Worm (Caenorhabditis elegans): ENCODE measurements around the gene C48B4.7.

Gene C48B4.7

DNA sequence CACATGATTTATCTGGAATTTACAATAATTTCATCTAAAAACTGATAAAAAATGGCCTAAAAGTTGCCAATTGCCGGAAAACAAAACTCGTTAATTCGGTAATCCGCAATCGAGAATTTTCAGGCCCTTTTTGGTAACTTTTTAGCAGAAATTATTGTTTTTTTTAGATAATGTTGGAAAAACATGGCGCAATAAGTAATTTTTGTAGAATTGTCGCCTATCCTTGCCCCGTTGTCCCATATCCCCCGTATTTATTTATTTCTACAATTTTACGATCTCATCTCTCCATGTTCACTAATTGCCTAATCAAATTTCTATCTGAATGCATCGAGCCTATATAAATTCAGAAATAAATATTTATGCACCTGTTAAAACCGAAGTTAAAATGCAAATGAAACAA is 46.2 kb downstream of the C48B4.7 start:
- TF ChIP-seq blmp-1 (tag; optimal IDR thresholded peaks at IDR 0.05) (no peak), flh-1 (GFP tag; optimal IDR thresholded peaks at IDR 0.05) (no peak), unc-39 (tag; optimal IDR thresholded peaks at IDR 0.05) (no peak), elt-3 (tag; optimal IDR thresholded peaks at IDR 0.05) (no peak), nhr-12 (tag; optimal IDR thresholded peaks at IDR 0.05) (no peak), mep-1 (tag; optimal IDR thresholded peaks at IDR 0.05) (no peak), sptf-1 (tag; optimal IDR thresholded peaks at IDR 0.05) (no peak)

- TF ChIP-seq snpc-4 (tag; optimal IDR thresholded peaks at IDR 0.05) (no peak), nhr-12 (tag; optimal IDR thresholded peaks at IDR 0.05) (no peak), nhr-76 (tag; optimal IDR thresholded peaks at IDR 0.05) (no peak), hlh-1 (tag; optimal IDR thresholded peaks at IDR 0.05) (no peak), lin-32 (GFP tag; optimal IDR thresholded peaks at IDR 0.05) (no peak), bed-3 (GFP tag; optimal IDR thresholded peaks at IDR 0.05) (no peak), flh-1 (GFP tag; optimal IDR thresholded peaks at IDR 0.05) (no peak), nhr-28 (tag; optimal IDR thresholded peaks at IDR 0.05) (no peak), sptf-1 (tag; optimal IDR thresholded peaks at IDR 0.05) (no peak), mep-1 (tag; optimal IDR thresholded peaks at IDR 0.05) (no peak), ces-1 (GFP tag; optimal IDR thresholded peaks at IDR 0.05) (no peak), lsy-2 (tag; optimal IDR thresholded peaks at IDR 0.05) (no peak), sem-2 (GFP tag; optimal IDR thresholded peaks at IDR 0.05) (no peak), cnd-1 (tag; optimal IDR thresholded peaks at IDR 0.05) (no peak), elt-3 (tag; optimal IDR thresholded peaks at IDR 0.05) (no peak)
Observed at ce11 chrIII:9511660-9512059, 47.6 kb downstream of the C48B4.7 start.

DNA sequence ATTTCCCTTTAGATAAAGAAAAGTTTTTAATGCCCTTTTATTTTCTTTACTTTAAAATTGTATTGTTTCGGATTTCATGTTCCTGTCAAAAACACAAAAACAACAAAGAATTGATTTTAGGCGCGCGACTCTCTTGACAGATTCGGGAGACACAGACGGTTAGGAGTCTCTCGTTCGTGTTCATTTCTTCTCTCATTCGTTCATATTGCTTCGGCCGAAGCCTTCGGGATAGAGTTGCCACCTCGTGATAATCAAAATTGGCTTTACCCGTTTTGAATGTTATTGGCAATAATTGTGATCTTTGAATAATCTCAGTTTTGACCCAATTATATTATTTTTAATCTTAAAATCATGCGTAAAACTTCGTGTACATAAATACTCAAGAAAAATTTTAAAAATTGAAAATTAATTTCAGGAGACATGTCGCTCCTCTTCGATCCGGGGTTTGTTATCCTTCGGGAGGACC is 48.1 kb downstream of the C48B4.7 start, which contains the start of gene F55H2.5:
Gene F55H2.5, plus strand, starts transcription at position 416 of the 466 bp plus-strand sequence.
- TF ChIP-seq unc-62 (GFP tag; optimal IDR thresholded peaks at IDR 0.05) (no peak), drap-1 (GFP tag; optimal IDR thresholded peaks at IDR 0.05) (no peak), blmp-1 (tag; optimal IDR thresholded peaks at IDR 0.05) (no peak), nhr-2 (tag; optimal IDR thresholded peaks at IDR 0.05) (no peak), zip-8 (tag; optimal IDR thresholded peaks at IDR 0.05) (no peak)

- TF ChIP-seq mls-2 (tag; optimal IDR thresholded peaks at IDR 0.05) = no peak
- peak; percentile 45 for TF ChIP-seq unc-62 (GFP tag; optimal IDR thresholded peaks at IDR 0.05)
- TF ChIP-seq ces-1 (GFP tag; optimal IDR thresholded peaks at IDR 0.05) = peak; percentile 94
- peak; percentile 23 for TF ChIP-seq unc-120 (tag; optimal IDR thresholded peaks at IDR 0.05; ENCODE audit: poor library complexity, severe bottlenecking)
Observed at ce11 chrIII:9509764-9510370, 49.4 kb downstream of the C48B4.7 start.

Measured in whole organism, mixed stage, embryonic.